Worm (Caenorhabditis elegans): Measurements from ENCODE around the gene F54F2.14.

- TF ChIP-seq cog-1 (tag; optimal IDR thresholded peaks at IDR 0.05) (no peak), ztf-23 (GFP tag; IDR thresholded peaks at IDR 0.05) (no peak), flt-1 (GFP tag; IDR thresholded peaks at IDR 0.05) (no peak), med-1 (GFP tag; optimal IDR thresholded peaks at IDR 0.05; ENCODE audit: insufficient read depth) (no peak), ref-1 (GFP tag; conservative IDR thresholded peaks at IDR 0.05) (no peak), tab-1 (GFP tag; IDR thresholded peaks at IDR 0.05) (no peak), ztf-29 (GFP tag; IDR thresholded peaks at IDR 0.05) (no peak), klf-2 (GFP tag; conservative IDR thresholded peaks at IDR 0.05) (no peak)
Measured at ce11 chrIII:8772428-8773027, 18.8 kb upstream of the F54F2.14 start.
